Worm (Caenorhabditis elegans) whole organism, L4/young adult: ENCODE measurements around the gene rmd-1.

ENCODE experiments used
- W03F9.2 ChIP-seq: fragments of 150-350 bp; optimal IDR thresholded peaks from 2 replicates; lab custom pipeline; 2014; ENCODE audit warnings: missing biosample characterization, missing genetic modification characterization
- dao-5 ChIP-seq: sonication (generic microtip); optimal IDR thresholded peaks from 2 replicates; lab custom pipeline; 2016; ENCODE audit warnings: missing genotype, missing genetic modification characterization, moderate library complexity, missing compliant biosample characterization
- him-1 ChIP-seq: sonication (generic microtip); optimal IDR thresholded peaks from 2 replicates; lab custom pipeline; 2016; ENCODE audit warnings: missing genotype, missing genetic modification reagents, missing genetic modification characterization, missing compliant biosample characterization

The rmd-1 gene

DNA sequence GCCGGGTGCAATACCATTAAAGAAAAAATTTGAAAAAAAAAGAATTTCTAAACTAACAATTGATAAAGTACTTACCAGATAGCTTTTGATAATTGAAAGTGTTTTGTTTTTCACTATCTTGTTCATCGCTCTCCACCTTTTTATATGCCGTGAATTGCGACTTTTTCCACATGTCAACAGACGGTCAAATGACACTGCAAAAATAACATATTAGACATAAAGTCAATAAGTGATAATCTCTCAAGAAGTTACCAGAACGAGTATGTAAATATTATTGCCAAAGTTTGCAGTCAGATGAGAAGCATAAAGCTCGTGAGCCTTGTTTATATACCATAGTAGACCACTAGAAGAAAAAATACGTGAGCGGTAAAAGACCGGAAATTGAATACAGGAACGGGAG is 23.0 kb upstream of the rmd-1 start, which contains the start of gene dao-6:
dao-6 (minus strand) TSS at position 345 of the 400 bp plus-strand sequence.
- no peak for TF ChIP-seq him-1 (tag; lab: Kevin White, UChicago)
- TF ChIP-seq W03F9.2 (tag; lab: Kevin White, UChicago): no peak

- TF ChIP-seq W03F9.2 (tag; lab: Kevin White, UChicago): no peak
- TF ChIP-seq him-1 (tag; lab: Kevin White, UChicago): no peak
Measured at ce11 chrIII:9738954-9739353, 19.9 kb upstream of the rmd-1 start, which contains the start of gene hlh-4. Gene hlh-4, minus strand, starts transcription at chrIII:9739054.

DNA sequence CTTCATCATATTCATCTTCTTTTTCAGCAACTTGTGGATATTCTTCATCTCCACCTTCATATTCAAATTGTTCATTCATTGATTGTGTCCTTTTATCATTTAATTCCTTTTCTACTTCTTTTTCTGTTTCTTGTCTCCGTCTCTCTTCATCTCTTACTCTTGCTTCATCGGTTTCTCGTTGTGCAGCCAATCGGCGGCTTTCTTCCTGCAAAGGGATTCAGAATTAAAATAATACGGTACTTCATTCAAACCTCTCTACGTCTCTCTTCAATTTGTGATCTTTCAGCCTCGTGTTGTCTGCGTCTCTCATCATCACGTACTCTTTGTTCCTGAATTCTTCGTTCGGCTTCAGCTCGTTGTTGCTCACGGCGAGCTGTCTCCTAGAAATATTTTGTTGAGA is 18.2 kb upstream of the rmd-1 start:
- TF ChIP-seq dao-5 (tag; lab: Kevin White, UChicago) (no peak), him-1 (tag; lab: Kevin White, UChicago) (no peak), W03F9.2 (tag; lab: Kevin White, UChicago) (no peak)

ce11 chrIII:9741985-9742384 is 16.9 kb upstream of the rmd-1 start:
- TF ChIP-seq him-1 (tag; lab: Kevin White, UChicago) (no peak), dao-5 (tag; lab: Kevin White, UChicago) (no peak), W03F9.2 (tag; lab: Kevin White, UChicago) (no peak)

- TF ChIP-seq dao-5 (tag; lab: Kevin White, UChicago): no peak
- TF ChIP-seq W03F9.2 (tag; lab: Kevin White, UChicago): no peak
- TF ChIP-seq him-1 (tag; lab: Kevin White, UChicago): no peak
Measured at ce11 chrIII:9743239-9743638, 15.7 kb upstream of the rmd-1 start, which contains the start of gene T05G5.1. Gene T05G5.1, minus strand, starts transcription at chrIII:9743339.

- TF ChIP-seq dao-5 (tag; lab: Kevin White, UChicago) (no peak), W03F9.2 (tag; lab: Kevin White, UChicago) (no peak), him-1 (tag; lab: Kevin White, UChicago) (no peak)
Measured at ce11 chrIII:9744525-9744924, 14.4 kb upstream of the rmd-1 start.

DNA sequence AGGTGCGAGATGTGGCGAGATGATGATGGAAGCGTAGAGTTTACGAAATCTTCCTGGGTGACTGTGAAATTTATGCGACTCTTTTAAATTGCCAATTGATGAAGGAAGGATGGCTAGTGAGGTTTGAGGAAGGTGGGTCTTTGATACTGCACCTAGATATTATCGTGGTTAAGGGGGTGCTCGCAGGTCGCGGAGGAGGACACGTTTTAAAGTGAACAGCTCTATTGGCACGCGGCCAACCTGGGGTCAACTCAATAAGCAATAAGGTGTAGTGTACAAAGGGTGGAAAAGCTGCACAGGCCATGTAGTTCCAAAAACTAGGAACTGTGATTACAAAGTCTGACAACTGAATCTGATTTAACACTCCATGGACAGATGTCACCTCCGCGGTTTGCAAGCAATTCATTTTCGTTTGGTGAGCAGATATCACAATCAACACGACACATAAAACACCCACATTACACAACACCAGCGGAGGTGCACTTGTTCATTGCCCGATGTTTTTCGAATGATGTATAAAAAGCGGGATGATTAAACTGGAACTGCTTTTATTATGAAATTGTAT is 13.5 kb upstream of the rmd-1 start:
- TF ChIP-seq him-1 (tag; lab: Kevin White, UChicago): no peak
- no peak for TF ChIP-seq W03F9.2 (tag; lab: Kevin White, UChicago)
- TF ChIP-seq dao-5 (tag; lab: Kevin White, UChicago): no peak

DNA sequence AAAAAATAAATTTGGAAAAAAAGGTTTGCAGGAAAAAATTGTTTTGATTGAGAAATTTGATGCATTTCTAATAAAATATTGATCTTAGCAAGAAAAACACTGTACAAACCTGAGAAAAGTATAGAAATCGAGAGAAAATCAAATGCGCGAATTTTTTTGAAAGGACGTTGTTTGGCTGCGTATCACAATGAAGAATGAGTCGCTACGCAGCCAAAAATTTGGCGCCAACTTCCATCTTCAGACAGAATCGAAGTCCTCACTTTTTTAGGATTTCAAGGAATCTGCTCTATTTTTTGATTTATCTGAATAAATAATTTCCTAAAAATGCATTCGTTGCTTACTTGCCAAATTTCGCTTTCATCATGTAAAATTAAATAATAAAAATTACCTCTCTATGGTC is 12.2 kb upstream of the rmd-1 start:
- TF ChIP-seq W03F9.2 (tag; lab: Kevin White, UChicago) (no peak), him-1 (tag; lab: Kevin White, UChicago) (no peak), dao-5 (tag; lab: Kevin White, UChicago) (no peak)

DNA sequence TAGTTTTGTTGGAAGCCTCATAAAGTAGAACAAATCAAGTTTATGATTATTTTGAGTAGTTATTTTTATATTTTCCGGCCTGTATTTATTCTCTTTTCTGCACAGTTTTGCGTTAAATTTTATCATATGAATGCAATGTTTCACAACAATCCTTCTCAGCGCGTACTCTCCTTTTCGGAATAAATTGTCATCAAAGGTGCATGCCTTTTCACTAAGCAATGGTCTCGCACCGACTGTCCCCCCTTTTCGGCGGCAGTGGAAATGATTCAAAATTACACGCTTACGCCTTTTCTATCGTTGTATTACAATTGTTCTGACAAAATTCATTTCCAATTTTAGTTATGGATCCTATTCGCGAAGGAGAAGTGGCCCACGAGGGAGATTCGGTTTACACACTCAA is 11.8 kb upstream of the rmd-1 start, which contains the start of the genes iff-1 and cdk-1:
iff-1 (minus strand) TSS at position 61 of the 400 bp plus-strand sequence.
cdk-1 (plus strand) TSS at position 340 of the 400 bp plus-strand sequence.
- TF ChIP-seq dao-5 (tag; lab: Kevin White, UChicago) (no peak), W03F9.2 (tag; lab: Kevin White, UChicago) (no peak), him-1 (tag; lab: Kevin White, UChicago) (no peak)

DNA sequence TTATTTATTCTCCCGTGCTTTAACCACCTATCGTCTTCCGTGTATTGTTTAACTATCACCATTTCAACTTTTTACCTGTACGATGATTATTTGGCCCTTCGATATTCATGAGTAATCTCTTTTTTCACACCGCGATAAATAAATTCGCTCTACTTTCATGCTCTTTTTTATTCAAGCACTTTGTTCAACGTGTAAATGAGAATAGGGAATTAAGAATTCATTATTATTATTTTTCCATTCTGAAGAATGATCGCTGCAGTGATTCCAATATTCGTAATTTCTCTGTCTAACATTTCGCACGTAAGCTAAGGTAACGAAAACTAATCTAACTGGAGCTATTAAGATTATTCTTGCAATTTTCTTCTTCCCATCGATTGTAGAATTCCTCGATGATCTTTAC is 10.2 kb upstream of the rmd-1 start, which contains the start of gene T05G5.4:
T05G5.4 (plus strand) TSS at position 241 of the 400 bp plus-strand sequence.
- TF ChIP-seq W03F9.2 (tag; lab: Kevin White, UChicago) (no peak), dao-5 (tag; lab: Kevin White, UChicago) (no peak), him-1 (tag; lab: Kevin White, UChicago) (no peak)

DNA sequence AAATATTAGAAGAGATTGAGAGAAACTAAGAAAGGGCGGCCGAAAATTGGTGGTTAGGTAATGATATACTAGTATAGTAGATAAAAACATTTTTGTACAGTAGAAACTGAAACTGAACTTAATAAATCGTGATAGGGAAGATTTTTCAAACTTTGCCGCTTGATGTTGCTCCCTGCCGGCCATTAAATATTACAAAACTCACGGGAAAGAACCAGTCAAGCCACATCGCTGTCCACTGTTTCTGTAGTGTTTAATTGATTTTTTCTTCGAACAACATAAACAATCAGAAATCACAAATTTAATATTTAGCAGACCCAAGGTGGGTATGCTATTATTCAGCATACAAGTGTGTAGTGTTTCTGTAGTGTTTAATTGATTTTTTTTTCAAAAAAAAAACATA is 7.8 kb upstream of the rmd-1 start, which contains the start of gene T05G5.5:
T05G5.5 (minus strand) TSS at position 359 of the 400 bp plus-strand sequence.
- no peak for TF ChIP-seq him-1 (tag; lab: Kevin White, UChicago)
- no peak for TF ChIP-seq dao-5 (tag; lab: Kevin White, UChicago)
- TF ChIP-seq W03F9.2 (tag; lab: Kevin White, UChicago): no peak

DNA sequence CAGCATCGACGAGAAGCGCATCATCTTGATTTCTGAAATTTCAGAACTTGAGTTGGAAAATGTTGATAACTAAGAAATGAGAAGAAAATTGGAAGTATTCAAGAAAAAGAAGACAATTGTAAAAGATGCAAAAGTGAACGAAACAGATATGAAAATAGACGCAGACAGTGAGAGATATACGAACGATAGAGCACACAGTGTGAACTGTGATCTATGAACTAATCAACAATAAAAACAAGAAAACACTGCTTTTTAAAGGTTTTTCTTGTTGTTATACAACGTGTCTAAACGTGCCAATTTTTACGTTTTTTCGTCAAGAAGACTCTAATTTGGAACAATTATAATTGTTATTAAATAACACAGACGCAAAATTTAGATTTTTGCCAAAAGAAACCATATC is 6.0 kb upstream of the rmd-1 start, which contains the start of gene ech-6:
ech-6 (minus strand) TSS at position 32 of the 400 bp plus-strand sequence.
- TF ChIP-seq W03F9.2 (tag; lab: Kevin White, UChicago) (no peak), him-1 (tag; lab: Kevin White, UChicago) (no peak), dao-5 (tag; lab: Kevin White, UChicago) (no peak)

ce11 chrIII:9757414-9757813 is 1.5 kb upstream of the rmd-1 start, which contains the start of gene vps-53:
Gene vps-53, minus strand, starts transcription at chrIII:9757514.
- no peak for TF ChIP-seq W03F9.2 (tag; lab: Kevin White, UChicago)
- TF ChIP-seq him-1 (tag; lab: Kevin White, UChicago): no peak
- no peak for TF ChIP-seq dao-5 (tag; lab: Kevin White, UChicago)

- no peak for TF ChIP-seq him-1 (tag; lab: Kevin White, UChicago)
- TF ChIP-seq dao-5 (tag; lab: Kevin White, UChicago): no peak
Measured at ce11 chrIII:9760184-9760583, 1.3 kb downstream of the rmd-1 start.
